Worm (Caenorhabditis elegans) whole organism, late embryonic: Measurements from ENCODE around the gene F07C6.3.

Experiments
- F13H6.1 ChIP-seq: sonication (generic microtip); optimal IDR thresholded peaks from 2 replicates; lab custom pipeline; 2016; ENCODE audit warnings: missing genetic modification characterization, missing compliant biosample characterization
- ceh-14 ChIP-seq: sonication (generic microtip); optimal IDR thresholded peaks from 2 replicates; lab custom pipeline; 2016; ENCODE audit warnings: missing genotype, missing genetic modification characterization, missing compliant biosample characterization
- ceh-18 ChIP-seq: sonication (generic microtip); optimal IDR thresholded peaks from 2 replicates; lab custom pipeline; 2016; ENCODE audit warnings: missing genetic modification characterization, missing compliant biosample characterization
- ceh-22 ChIP-seq: sonication (generic microtip); optimal IDR thresholded peaks from 2 replicates; lab custom pipeline; 2017; ENCODE audit warnings: missing biosample characterization, missing genetic modification characterization
- ceh-24 ChIP-seq: sonication (generic microtip); optimal IDR thresholded peaks from 2 replicates; lab custom pipeline; 2016; ENCODE audit warnings: mild to moderate bottlenecking, missing genetic modification characterization, missing compliant biosample characterization
- ceh-31 ChIP-seq: sonication (generic microtip); optimal IDR thresholded peaks from 2 replicates; lab custom pipeline; 2016; ENCODE audit warnings: missing genetic modification characterization, missing compliant biosample characterization
- ceh-34 ChIP-seq: sonication (generic microtip); optimal IDR thresholded peaks from 2 replicates; lab custom pipeline; 2016; ENCODE audit warnings: mild to moderate bottlenecking, missing genetic modification characterization, missing compliant biosample characterization
- ceh-48 ChIP-seq: sonication (generic microtip); optimal IDR thresholded peaks from 2 replicates; lab custom pipeline; 2016; ENCODE audit warnings: missing genetic modification characterization, inconsistent platforms, missing compliant biosample characterization
- che-1 ChIP-seq: sonication (generic microtip); optimal IDR thresholded peaks from 2 replicates; lab custom pipeline; 2016; ENCODE audit warnings: mild to moderate bottlenecking, missing genetic modification characterization, missing compliant biosample characterization
- dmd-4 ChIP-seq: sonication (generic microtip); optimal IDR thresholded peaks from 2 replicates; lab custom pipeline; 2016; ENCODE audit warnings: borderline replicate concordance, missing genetic modification characterization, missing compliant biosample characterization
- elt-2 ChIP-seq: sonication (generic microtip); optimal IDR thresholded peaks from 2 replicates; lab custom pipeline; 2016; ENCODE audit warnings: missing genetic modification reagents, missing genetic modification characterization, missing compliant biosample characterization
- elt-4 ChIP-seq: sonication (generic microtip); optimal IDR thresholded peaks from 2 replicates; lab custom pipeline; 2016; ENCODE audit warnings: missing genetic modification characterization, missing compliant biosample characterization
- fax-1 ChIP-seq: sonication (generic microtip); optimal IDR thresholded peaks from 2 replicates; lab custom pipeline; 2016; ENCODE audit warnings: missing genotype, missing genetic modification characterization, missing compliant biosample characterization
- fkh-10 ChIP-seq: fragments of 150-350 bp; optimal IDR thresholded peaks from 2 replicates; lab custom pipeline; 2014; ENCODE audit warnings: missing biosample characterization, missing genetic modification reagents, missing genetic modification characterization
- fkh-6 ChIP-seq: sonication (generic microtip); optimal IDR thresholded peaks from 2 replicates; lab custom pipeline; 2016; ENCODE audit warnings: missing genetic modification characterization, missing compliant biosample characterization
- gmeb-2 ChIP-seq: sonication (generic microtip); optimal IDR thresholded peaks from 2 replicates; lab custom pipeline; 2016; ENCODE audit warnings: missing genetic modification characterization, inconsistent platforms, missing compliant biosample characterization
- hlh-13 ChIP-seq: fragments of 200-800 bp; sonication (Bioruptor generic); optimal IDR thresholded peaks from 2 replicates; lab custom pipeline; 2018; ENCODE audit warnings: mild to moderate bottlenecking, missing genetic modification characterization, missing compliant biosample characterization
- hlh-15 ChIP-seq: sonication (generic microtip); optimal IDR thresholded peaks from 2 replicates; lab custom pipeline; 2016; ENCODE audit warnings: missing genetic modification characterization, missing compliant biosample characterization
- hlh-30 ChIP-seq: sonication (generic microtip); optimal IDR thresholded peaks from 2 replicates; lab custom pipeline; 2017; ENCODE audit warnings: antibody characterized with exemption, missing genetic modification characterization, missing compliant biosample characterization; ENCODE audit not compliant: insufficient read depth
- hlh-8 ChIP-seq: sonication (generic microtip); optimal IDR thresholded peaks from 2 replicates; lab custom pipeline; 2016; ENCODE audit warnings: missing genotype, missing genetic modification characterization, missing compliant biosample characterization
- lin-11 ChIP-seq: fragments of 200-800 bp; sonication (Bioruptor generic); optimal IDR thresholded peaks from 2 replicates; lab custom pipeline; 2018; ENCODE audit warnings: mild to moderate bottlenecking, missing genetic modification characterization, missing compliant biosample characterization
- madf-2 ChIP-seq: sonication (generic microtip); optimal IDR thresholded peaks from 2 replicates; lab custom pipeline; 2017; ENCODE audit warnings: missing genetic modification characterization, missing compliant biosample characterization
- mec-3 ChIP-seq: sonication (generic microtip); optimal IDR thresholded peaks from 2 replicates; lab custom pipeline; 2016; ENCODE audit warnings: borderline replicate concordance, missing genetic modification characterization, missing compliant biosample characterization
- nfya-1 ChIP-seq: sonication (generic microtip); optimal IDR thresholded peaks from 2 replicates; lab custom pipeline; 2017; ENCODE audit warnings: missing genetic modification characterization, mild to moderate bottlenecking, missing compliant biosample characterization, antibody characterized with exemption, moderate library complexity
- pag-3 ChIP-seq: sonication (generic microtip); optimal IDR thresholded peaks from 2 replicates; lab custom pipeline; 2016; ENCODE audit warnings: missing compliant biosample characterization, missing genetic modification characterization, borderline replicate concordance
- pat-9 ChIP-seq: fragments of 200-800 bp; sonication (Bioruptor generic); optimal IDR thresholded peaks from 2 replicates; lab custom pipeline; 2018; ENCODE audit warnings: mild to moderate bottlenecking, missing genetic modification characterization, moderate library complexity, missing compliant biosample characterization
- pha-2 ChIP-seq: sonication (generic microtip); optimal IDR thresholded peaks from 2 replicates; lab custom pipeline; 2017; ENCODE audit warnings: mild to moderate bottlenecking, missing genetic modification characterization, missing compliant biosample characterization
- pha-4 ChIP-seq: fragments of 150-350 bp; optimal IDR thresholded peaks from 2 replicates; lab custom pipeline; 2018; ENCODE audit warnings: missing biosample characterization, missing genetic modification reagents, missing genetic modification characterization
- pqm-1 ChIP-seq: sonication (generic microtip); optimal IDR thresholded peaks from 2 replicates; lab custom pipeline; 2016; ENCODE audit warnings: missing genetic modification characterization, missing compliant biosample characterization
- pros-1 ChIP-seq: fragments of 150-350 bp; optimal IDR thresholded peaks from 2 replicates; lab custom pipeline; 2014; ENCODE audit warnings: missing biosample characterization, missing genetic modification reagents, missing genetic modification characterization
- sdc-2 ChIP-seq: sonication (generic microtip); optimal IDR thresholded peaks from 2 replicates; lab custom pipeline; 2016; ENCODE audit warnings: missing genotype, missing genetic modification characterization, missing compliant biosample characterization
- sox-4 ChIP-seq: sonication (generic microtip); optimal IDR thresholded peaks from 2 replicates; lab custom pipeline; 2017; ENCODE audit warnings: mild to moderate bottlenecking, missing genetic modification characterization, inconsistent platforms, missing compliant biosample characterization
- syd-9 ChIP-seq: sonication (generic microtip); optimal IDR thresholded peaks from 2 replicates; lab custom pipeline; 2016; ENCODE audit warnings: mild to moderate bottlenecking, missing genetic modification characterization, moderate library complexity, missing compliant biosample characterization
- tbx-2 ChIP-seq: sonication (generic microtip); optimal IDR thresholded peaks from 2 replicates; lab custom pipeline; 2016; ENCODE audit warnings: missing genetic modification characterization, missing compliant biosample characterization
- tbx-7 ChIP-seq: sonication (generic microtip); optimal IDR thresholded peaks from 2 replicates; lab custom pipeline; 2016; ENCODE audit warnings: missing genotype, missing genetic modification characterization, missing compliant biosample characterization
- unc-3 ChIP-seq, 2 experiments: fragments of 200-800 bp in 1 of 2; sonication (Bioruptor generic) in 1 of 2; sonication (generic microtip) in 1 of 2; conservative IDR thresholded peaks in 1 of 2; optimal IDR thresholded peaks in 1 of 2; 2 replicates each; pipeline versions ENCODE4 v1.3.6 to Lab custom; 2016 to 2022; ENCODE audit warnings: missing compliant biosample characterization in 2 of 2, missing genetic modification characterization in 2 of 2, missing genetic modification reagents in 1 of 2
- unc-42 ChIP-seq: sonication (generic microtip); optimal IDR thresholded peaks from 2 replicates; lab custom pipeline; 2016; ENCODE audit warnings: missing genotype, missing genetic modification characterization, missing compliant biosample characterization
- unc-55 ChIP-seq: sonication (generic microtip); optimal IDR thresholded peaks from 2 replicates; lab custom pipeline; 2017; ENCODE audit warnings: missing biosample characterization, missing genetic modification reagents, missing genetic modification characterization
- zip-5 ChIP-seq: sonication (generic microtip); optimal IDR thresholded peaks from 2 replicates; lab custom pipeline; 2016; ENCODE audit warnings: missing genetic modification characterization, missing compliant biosample characterization

F07C6.3 gene

DNA sequence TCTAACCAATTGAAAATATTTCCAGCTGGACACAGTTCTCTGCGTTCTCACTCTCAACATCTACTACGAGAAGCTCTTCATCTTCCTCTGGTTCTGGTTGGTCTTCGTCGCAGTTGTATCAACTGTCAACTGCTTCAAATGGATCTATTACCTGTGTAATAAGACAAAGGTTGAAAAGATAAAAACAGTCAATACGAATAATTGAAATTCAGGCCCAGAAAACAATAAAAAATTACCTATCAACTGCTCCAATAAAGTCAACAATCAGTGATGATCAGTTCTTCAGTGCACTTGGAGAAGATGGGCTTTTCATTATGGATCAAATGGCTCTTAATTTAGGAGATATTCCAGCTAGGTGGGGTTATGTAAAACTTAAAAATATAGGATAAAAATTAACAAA, 40.3 kb upstream of the F07C6.3 start:
- TF ChIP-seq ceh-22 (tag; lab: Kevin White, UChicago) (no peak), fkh-10 (GFP tag; lab: Kevin White, UChicago) (no peak), ceh-24 (no peak), fax-1 (tag; lab: Kevin White, UChicago) (no peak), tbx-2 (no peak), hlh-13 (GFP tag; lab: Kevin White, UChicago) (no peak), hlh-8 (tag; lab: Kevin White, UChicago) (no peak), unc-55 (GFP tag; lab: Kevin White, UChicago) (no peak)

- TF ChIP-seq che-1 = no peak
- TF ChIP-seq nfya-1 = peak; percentile 60
Measured at ce11 chrIV:12754170-12754569, 34.9 kb upstream of the F07C6.3 start.

DNA sequence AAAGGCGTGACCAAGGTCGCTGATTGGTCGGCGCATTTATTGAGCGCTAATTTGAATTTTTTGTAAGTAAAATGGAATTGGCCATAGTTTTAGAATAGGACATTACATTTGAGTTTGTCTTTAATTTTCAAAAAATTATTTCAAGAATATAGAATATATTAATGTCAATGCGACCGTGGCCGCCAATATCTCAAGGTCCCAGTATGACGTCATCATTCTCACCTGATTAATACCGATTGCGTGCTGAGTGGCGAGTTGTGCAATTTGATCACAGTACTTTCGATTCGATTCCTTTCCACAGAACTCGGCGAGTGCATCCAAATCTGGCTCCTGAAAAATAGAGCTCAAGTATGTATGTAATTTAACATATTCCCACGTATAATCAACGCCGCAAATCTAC, 33.4 kb upstream of the F07C6.3 start:
- TF ChIP-seq nfya-1 = peak; percentile 69
- no peak for TF ChIP-seq pha-2 (tag; lab: Kevin White, UChicago)

DNA sequence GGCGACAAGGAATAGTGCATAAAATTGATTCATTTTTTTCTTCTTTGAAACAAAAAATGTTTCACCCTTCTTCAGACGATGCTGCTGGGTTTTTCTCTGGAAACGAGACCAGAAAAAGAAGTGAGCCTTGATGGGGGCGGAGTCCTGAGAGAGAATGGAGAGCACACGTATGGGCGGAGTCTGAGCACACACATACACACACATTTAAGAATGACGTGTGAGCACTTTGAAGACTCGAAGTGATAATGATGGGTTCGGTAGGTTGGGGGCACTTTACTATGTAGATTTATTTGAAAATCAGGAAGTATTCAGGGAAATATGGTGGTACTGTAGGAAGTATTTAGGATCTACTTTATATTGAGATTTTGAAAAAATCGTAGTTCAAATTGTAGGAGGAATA, 31.6 kb upstream of the F07C6.3 start, which contains the start of gene flp-9:
TSS of gene flp-9 (minus strand) at position 101 of the 400 bp plus-strand sequence.
- TF ChIP-seq pag-3 (tag; lab: Kevin White, UChicago) (no peak), elt-2 (tag; lab: Kevin White, UChicago) (no peak), ceh-48 (no peak), lin-11 (no peak), syd-9 (tag; lab: Kevin White, UChicago) (no peak), ceh-31 (tag; lab: Kevin White, UChicago) (no peak), hlh-15 (tag; lab: Kevin White, UChicago) (no peak), che-1 (no peak), gmeb-2 (tag; lab: Kevin White, UChicago) (no peak), sox-4 (no peak), dmd-4 (tag; lab: Kevin White, UChicago) (no peak)

DNA sequence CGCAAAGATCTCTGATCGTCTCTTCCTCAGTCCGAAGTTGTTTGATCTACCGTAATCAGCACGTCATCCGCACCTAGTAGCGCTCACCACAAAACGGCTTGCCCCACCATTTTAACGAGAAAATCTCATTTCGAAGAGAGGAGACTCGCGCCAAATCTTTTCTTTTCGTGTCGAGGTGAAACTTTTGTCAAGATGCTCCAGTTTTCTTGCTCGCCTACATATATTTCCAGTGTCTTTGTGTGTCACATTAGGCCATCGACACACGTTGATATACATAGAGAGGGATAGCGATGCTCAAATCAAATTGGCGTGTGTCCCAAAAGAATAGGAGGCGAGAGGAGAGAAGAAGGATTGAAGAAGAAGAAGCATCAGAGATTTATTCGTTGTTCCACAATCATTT, 26.3 kb upstream of the F07C6.3 start:
- no peak for TF ChIP-seq fkh-10 (GFP tag; lab: Kevin White, UChicago)
- TF ChIP-seq unc-42 = peak; percentile 90

DNA sequence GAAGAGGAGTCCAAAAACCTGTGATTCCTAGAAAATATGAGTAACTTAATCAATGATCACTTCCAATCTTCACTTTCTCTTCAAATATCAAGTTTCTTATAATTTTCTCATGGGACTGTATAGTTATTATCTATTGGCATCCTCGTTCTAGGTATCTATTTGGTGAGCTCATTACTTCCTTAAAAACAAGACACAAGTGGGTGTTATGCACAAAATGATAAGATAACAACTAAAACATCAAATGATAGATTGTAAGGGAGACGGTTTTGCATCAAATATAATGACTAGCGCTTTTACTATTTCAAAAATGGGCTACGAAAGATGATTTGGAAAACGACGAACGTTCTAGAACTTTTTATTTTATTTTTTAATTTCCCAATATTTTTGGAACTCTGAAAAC, 24.0 kb upstream of the F07C6.3 start, which contains the start of gene ZK897.10:
TSS of gene ZK897.10 (plus strand) at position 285 of the 400 bp plus-strand sequence.
- TF ChIP-seq fkh-6 (no peak), elt-2 (tag; lab: Kevin White, UChicago) (peak; percentile 86), sdc-2 (tag; lab: Kevin White, UChicago) (no peak), zip-5 (tag; lab: Kevin White, UChicago) (no peak), pag-3 (tag; lab: Kevin White, UChicago) (no peak)
- TF ChIP-seq, all 69 proteins: peak for 1

ce11 chrIV:12771414-12771813, 17.6 kb upstream of the F07C6.3 start:
- TF ChIP-seq tbx-7 (tag; lab: Kevin White, UChicago) (no peak), madf-2 (tag; lab: Kevin White, UChicago) (no peak), F13H6.1 (tag; lab: Kevin White, UChicago) (peak; percentile 5), ceh-34 (tag; lab: Kevin White, UChicago) (peak; percentile 59), tbx-2 (peak; percentile 65), pha-4 (no peak), pqm-1 (tag; lab: Kevin White, UChicago) (no peak), ceh-48 (peak; percentile 81), zip-5 (tag; lab: Kevin White, UChicago) (no peak), ceh-31 (tag; lab: Kevin White, UChicago) (peak; percentile 85), mec-3 (tag; lab: Kevin White, UChicago) (peak; percentile 11), che-1 (no peak), fax-1 (tag; lab: Kevin White, UChicago) (peak; percentile 67), pat-9 (tag; lab: Kevin White, UChicago) (no peak), ceh-18 (tag; lab: Kevin White, UChicago) (peak; percentile 72), sdc-2 (tag; lab: Kevin White, UChicago) (no peak), pros-1 (tag; lab: Kevin White, UChicago) (peak; percentile 29), ceh-14 (tag; lab: Kevin White, UChicago) (peak; percentile 71), hlh-15 (tag; lab: Kevin White, UChicago) (no peak), pha-2 (tag; lab: Kevin White, UChicago) (no peak), elt-4 (no peak), unc-3 (GFP tag; conservative IDR thresholded peaks at IDR 0.05; lab: Robert Waterston, UW) (no peak; the same call in 1 of the 2 replicates), unc-3 (tag; optimal IDR thresholded peaks at IDR 0.05; lab: Kevin White, UChicago) (peak; percentile 11), hlh-30 (tag; lab: Kevin White, UChicago) (peak; percentile 21)
